Fruit fly (Drosophila melanogaster): ENCODE measurements around the gene CG13473.

Gene CG13473

dm6 chr3L:14761837-14762785, 33.6 kb downstream of the CG13473 start, which contains the start of the genes Tsen34 and Mgat4a (continued):
- no peak for TF ChIP-seq CG2875 (GFP tag; optimal IDR thresholded peaks at IDR 0.05)
- peak; percentile 84 for TF ChIP-seq D19B (GFP tag; optimal IDR thresholded peaks at IDR 0.05)
- peak; percentile 52 for TF ChIP-seq CG13624 (GFP tag; optimal IDR thresholded peaks at IDR 0.05)

dm6 chr3L:14769183-14769582, 40.6 kb downstream of the CG13473 start, which contains the start of gene Mgat4b:
Gene Mgat4b, minus strand, starts transcription at chr3L:14769283.
- TF ChIP-seq CG11560 (tag; IDR thresholded peaks at IDR 0.05) = no peak
- no peak for TF ChIP-seq CG8388 (GFP tag; optimal IDR thresholded peaks at IDR 0.05)
- TF ChIP-seq CG13123 (GFP tag; optimal IDR thresholded peaks at IDR 0.05) = no peak
- no peak for TF ChIP-seq prd (optimal IDR thresholded peaks at IDR 0.05)
- TF ChIP-seq prd (GFP tag; IDR thresholded peaks at IDR 0.05) = no peak
- no peak for TF ChIP-seq CG16863 (GFP tag; optimal IDR thresholded peaks at IDR 0.05)
- no peak for TF ChIP-seq CG4328 (GFP tag; optimal IDR thresholded peaks at IDR 0.05)
- no peak for TF ChIP-seq MBD-R2 (GFP tag; IDR thresholded peaks at IDR 0.05)
- no peak for TF ChIP-seq oc (tag; optimal IDR thresholded peaks at IDR 0.05)
- TF ChIP-seq CG9727 (GFP tag; optimal IDR thresholded peaks at IDR 0.05) = no peak
- TF ChIP-seq CG3281 (GFP tag; optimal IDR thresholded peaks at IDR 0.05) = no peak
- no peak for TF ChIP-seq CG10366 (GFP tag; IDR thresholded peaks at IDR 0.05)
- no peak for TF ChIP-seq ab (GFP tag; optimal IDR thresholded peaks at IDR 0.05)

- TF ChIP-seq lola (GFP tag; optimal IDR thresholded peaks at IDR 0.05) (peak in 1 of 3 experiments; percentile 44), CG15696 (tag; optimal IDR thresholded peaks at IDR 0.05) (peak; percentile 34), Bteb2 (GFP tag; optimal IDR thresholded peaks at IDR 0.05) (peak; percentile 15), BtbVII (GFP tag; optimal IDR thresholded peaks at IDR 0.05) (no peak), CG32532 (GFP tag; IDR thresholded peaks at IDR 0.05) (peak; percentile 80), nmo (GFP tag; optimal IDR thresholded peaks at IDR 0.05) (peak; percentile 61), her (GFP tag; optimal IDR thresholded peaks at IDR 0.05) (peak; percentile 0), CG11247 (GFP tag; IDR thresholded peaks at IDR 0.05) (0 out of 2 replicates have a peak, but pooled peaks have one; percentile 37), caup (GFP tag; optimal IDR thresholded peaks at IDR 0.05; ENCODE audit: severe bottlenecking) (peak; percentile 4), bigmax (GFP tag; optimal IDR thresholded peaks at IDR 0.05) (no peak), E2f1 (GFP tag; IDR thresholded peaks at IDR 0.05) (peak; percentile 41), zfh1 (GFP tag; IDR thresholded peaks at IDR 0.05) (0 out of 3 replicates have a peak, but pooled peaks have one; percentile 19), CG10959 (GFP tag; IDR thresholded peaks at IDR 0.05) (0 out of 2 replicates have a peak, but pooled peaks have one; percentile 20), CG7745 (tag; optimal IDR thresholded peaks at IDR 0.05) (peak; percentile 36), HLH4C (GFP tag; IDR thresholded peaks at IDR 0.05; ENCODE audit: partially characterized antibody) (0 out of 3 replicates have a peak, but pooled peaks have one; percentile 46), CG14710 (tag; optimal IDR thresholded peaks at IDR 0.05) (peak; percentile 34), Doc3 (GFP tag; IDR thresholded peaks at IDR 0.05; ENCODE audit: partially characterized antibody) (peak; percentile 42; the same call in 1 of the 3 replicates), CG1529 (GFP tag; optimal IDR thresholded peaks at IDR 0.05) (no peak), CG11398 (GFP tag; optimal IDR thresholded peaks at IDR 0.05) (no peak), MESR4 (GFP tag; optimal IDR thresholded peaks at IDR 0.05) (peak; percentile 93), unc-4 (GFP tag; IDR thresholded peaks at IDR 0.05; ENCODE audit: partially characterized antibody) (peak; percentile 68), CG13296 (GFP tag; optimal IDR thresholded peaks at IDR 0.05) (no peak), CG17829 (tag; optimal IDR thresholded peaks at IDR 0.05) (peak; percentile 41), CG13775 (GFP tag; optimal IDR thresholded peaks at IDR 0.05) (peak; percentile 21), trem (tag; optimal IDR thresholded peaks at IDR 0.05) (peak; percentile 14), CG3847 (GFP tag; IDR thresholded peaks at IDR 0.05) (peak; percentile 50; the same call in 1 of the 2 replicates)
Measured at dm6 chr3L:14775711-14776660, 47.4 kb downstream of the CG13473 start, which contains the start of gene mop. Gene mop, minus strand, starts transcription at chr3L:14776129.
